Worm (Caenorhabditis elegans) whole organism, dauer: ENCODE results near the gene fbxa-112.
"Not testable (repeated sequence)": the region's sequence is repeated elsewhere in the genome, so short reads cannot be mapped to it uniquely, and the experiment has no call there.

Experiments
- unc-62 ChIP-seq: sonication (generic microtip); optimal IDR thresholded peaks from 2 replicates; lab custom pipeline; 2017; ENCODE audit warnings: missing biosample characterization, missing genetic modification reagents, missing genetic modification characterization

The fbxa-112 gene

ce11 chrV:16938731-16939130 is 9.2 kb downstream of the fbxa-112 start, which contains the start of gene fbxa-148:
fbxa-148 (plus strand) TSS chrV:16939031.
- not testable (repeated sequence) for TF ChIP-seq unc-62

- no peak for TF ChIP-seq unc-62
Measured at ce11 chrV:16927345-16927744, 20.6 kb downstream of the fbxa-112 start, which contains the start of gene Y102A5C.36. Y102A5C.36 (minus strand) TSS chrV:16927445.

ce11 chrV:16921952-16922351 is 26.0 kb downstream of the fbxa-112 start, which contains the start of gene Y102A5C.4:
Y102A5C.4 (plus strand) TSS chrV:16922252.
- no peak for TF ChIP-seq unc-62

ce11 chrV:16919675-16920074 is 28.2 kb downstream of the fbxa-112 start:
- no peak for TF ChIP-seq unc-62

ce11 chrV:16918378-16918777 is 29.5 kb downstream of the fbxa-112 start, which contains the start of the genes fbxa-206 and Y102A5C.2:
fbxa-206 (minus strand) TSS chrV:16918478.
Y102A5C.2 (plus strand) TSS chrV:16918731.
- TF ChIP-seq unc-62, result no peak

- TF ChIP-seq unc-62, result no peak
Measured at ce11 chrV:16916079-16916478, 31.8 kb downstream of the fbxa-112 start, which contains the start of gene F09C6.10. F09C6.10 (minus strand) TSS chrV:16916179.

ce11 chrV:16911934-16912333 is 36.0 kb downstream of the fbxa-112 start, which contains the start of gene nhr-116:
nhr-116 (plus strand) TSS chrV:16912234.
- TF ChIP-seq unc-62, result no peak

- no peak for TF ChIP-seq unc-62
Measured at ce11 chrV:16911294-16911693, 36.6 kb downstream of the fbxa-112 start.

- no peak for TF ChIP-seq unc-62
Measured at ce11 chrV:16910864-16911263, 37.0 kb downstream of the fbxa-112 start.

- no peak for TF ChIP-seq unc-62
Measured at ce11 chrV:16909871-16910270, 38.0 kb downstream of the fbxa-112 start, which contains the start of gene F09C6.16. F09C6.16 (minus strand) TSS chrV:16909971.

ce11 chrV:16904612-16905011 is 43.3 kb downstream of the fbxa-112 start, which contains the start of gene nhr-262:
nhr-262 (plus strand) TSS chrV:16904912.
- no peak for TF ChIP-seq unc-62

ce11 chrV:16902726-16903125 is 45.2 kb downstream of the fbxa-112 start, which contains the start of gene srd-68:
srd-68 (minus strand) TSS chrV:16902826.
- no peak for TF ChIP-seq unc-62

ce11 chrV:16899355-16899754 is 48.6 kb downstream of the fbxa-112 start, which contains the start of gene fbxa-45:
fbxa-45 (minus strand) TSS chrV:16899455.
- no peak for TF ChIP-seq unc-62
